Worm (Caenorhabditis elegans) whole organism, late embryonic: ENCODE measurements around the gene F59A7.5.

Source experiments
- K02D7.2 ChIP-seq: sonication (generic microtip); optimal IDR thresholded peaks from 2 replicates; lab custom pipeline; 2017; ENCODE audit warnings: mild to moderate bottlenecking, missing genetic modification characterization, missing compliant biosample characterization
- ceh-24 ChIP-seq: sonication (generic microtip); optimal IDR thresholded peaks from 2 replicates; lab custom pipeline; 2016; ENCODE audit warnings: mild to moderate bottlenecking, missing genetic modification characterization, missing compliant biosample characterization
- ceh-6 ChIP-seq: fragments of 200-800 bp; sonication (Bioruptor generic); optimal IDR thresholded peaks from 2 replicates; lab custom pipeline; 2018; ENCODE audit warnings: mild to moderate bottlenecking, missing genetic modification characterization, missing compliant biosample characterization
- ceh-9 ChIP-seq: sonication (generic microtip); optimal IDR thresholded peaks from 2 replicates; lab custom pipeline; 2016; ENCODE audit warnings: mild to moderate bottlenecking, missing genetic modification characterization, inconsistent platforms, missing compliant biosample characterization
- elt-4 ChIP-seq: sonication (generic microtip); optimal IDR thresholded peaks from 2 replicates; lab custom pipeline; 2016; ENCODE audit warnings: missing genetic modification characterization, missing compliant biosample characterization
- hlh-8 ChIP-seq: sonication (generic microtip); optimal IDR thresholded peaks from 2 replicates; lab custom pipeline; 2016; ENCODE audit warnings: missing genotype, missing genetic modification characterization, missing compliant biosample characterization
- madf-2 ChIP-seq: sonication (generic microtip); optimal IDR thresholded peaks from 2 replicates; lab custom pipeline; 2017; ENCODE audit warnings: missing genetic modification characterization, missing compliant biosample characterization
- nfya-1 ChIP-seq: sonication (generic microtip); optimal IDR thresholded peaks from 2 replicates; lab custom pipeline; 2017; ENCODE audit warnings: missing genetic modification characterization, mild to moderate bottlenecking, missing compliant biosample characterization, antibody characterized with exemption, moderate library complexity
- nhr-11 ChIP-seq: fragments of 150-350 bp; optimal IDR thresholded peaks from 2 replicates; lab custom pipeline; 2014; ENCODE audit warnings: missing biosample characterization, missing genetic modification characterization
- pag-3 ChIP-seq: sonication (generic microtip); optimal IDR thresholded peaks from 2 replicates; lab custom pipeline; 2016; ENCODE audit warnings: missing compliant biosample characterization, missing genetic modification characterization, borderline replicate concordance
- sox-2 ChIP-seq: fragments of 200-800 bp; sonication (Bioruptor generic); IDR thresholded peaks from 2 replicates; pipeline ENCODE4 v1.3.6; 2022; ENCODE audit warnings: missing genetic modification reagents, missing genetic modification characterization, missing compliant biosample characterization
- sox-4 ChIP-seq: sonication (generic microtip); optimal IDR thresholded peaks from 2 replicates; lab custom pipeline; 2017; ENCODE audit warnings: mild to moderate bottlenecking, missing genetic modification characterization, inconsistent platforms, missing compliant biosample characterization
- unc-55 ChIP-seq: sonication (generic microtip); optimal IDR thresholded peaks from 2 replicates; lab custom pipeline; 2017; ENCODE audit warnings: missing biosample characterization, missing genetic modification reagents, missing genetic modification characterization
- unc-86 ChIP-seq: sonication (generic microtip); optimal IDR thresholded peaks from 2 replicates; lab custom pipeline; 2016; ENCODE audit warnings: missing genetic modification characterization, missing compliant biosample characterization

DNA sequence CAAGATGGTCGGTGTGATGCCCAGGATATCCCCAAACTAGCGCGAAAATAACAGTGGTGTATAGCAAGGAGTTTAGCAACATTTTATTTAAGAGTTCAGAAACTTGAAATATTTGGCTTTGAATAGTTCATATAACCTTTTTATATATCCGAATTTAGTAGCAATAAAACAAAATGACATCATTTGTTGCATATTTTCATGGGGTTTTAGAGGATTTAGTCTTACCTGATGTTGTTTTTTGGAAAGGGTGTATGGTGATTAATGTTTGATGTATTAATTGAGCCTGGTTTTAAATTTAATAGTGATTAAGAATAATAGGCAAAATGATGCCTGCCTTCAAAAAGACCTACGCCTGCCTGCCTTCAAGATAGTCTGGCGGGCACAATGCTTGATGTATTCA is 6.0 kb upstream of the F59A7.5 start, which contains the start of gene F59A7.2:
- no peak for TF ChIP-seq ceh-9 (tag; lab: Kevin White, UChicago)
- TF ChIP-seq ceh-24 (tag; lab: Kevin White, UChicago), result no peak
- TF ChIP-seq nhr-11 (tag; lab: Kevin White, UChicago), result no peak
- no peak for TF ChIP-seq pag-3
- no peak for TF ChIP-seq unc-86
- TF ChIP-seq sox-2 (GFP tag; lab: Robert Waterston, UW), result no peak
- no peak for TF ChIP-seq nfya-1 (tag; lab: Kevin White, UChicago)
- TF ChIP-seq ceh-6 (GFP tag; lab: Kevin White, UChicago), result no peak
- no peak for TF ChIP-seq hlh-8 (tag; lab: Kevin White, UChicago)
- no peak for TF ChIP-seq madf-2
- no peak for TF ChIP-seq unc-55 (GFP tag; lab: Kevin White, UChicago)
- no peak for TF ChIP-seq sox-4 (tag; lab: Kevin White, UChicago)
- no peak for TF ChIP-seq K02D7.2 (tag; lab: Kevin White, UChicago)
- TF ChIP-seq elt-4 (tag; lab: Kevin White, UChicago), result no peak
